Worm (Caenorhabditis elegans) whole organism, midembryonic: ENCODE measurements around the gene C44B7.7.

Source experiments
- T22C8.4 ChIP-seq: fragments of 200-800 bp; sonication (Bioruptor generic); IDR thresholded peaks from 2 replicates; pipeline ENCODE4 v1.3.6; 2022; ENCODE audit warnings: missing genetic modification characterization, missing compliant biosample characterization
- ztf-23 ChIP-seq: fragments of 200-800 bp; sonication (Bioruptor generic); IDR thresholded peaks from 2 replicates; pipeline ENCODE4 v1.3.6; 2022; ENCODE audit warnings: missing genetic modification reagents, missing genetic modification characterization, missing compliant biosample characterization

DNA sequence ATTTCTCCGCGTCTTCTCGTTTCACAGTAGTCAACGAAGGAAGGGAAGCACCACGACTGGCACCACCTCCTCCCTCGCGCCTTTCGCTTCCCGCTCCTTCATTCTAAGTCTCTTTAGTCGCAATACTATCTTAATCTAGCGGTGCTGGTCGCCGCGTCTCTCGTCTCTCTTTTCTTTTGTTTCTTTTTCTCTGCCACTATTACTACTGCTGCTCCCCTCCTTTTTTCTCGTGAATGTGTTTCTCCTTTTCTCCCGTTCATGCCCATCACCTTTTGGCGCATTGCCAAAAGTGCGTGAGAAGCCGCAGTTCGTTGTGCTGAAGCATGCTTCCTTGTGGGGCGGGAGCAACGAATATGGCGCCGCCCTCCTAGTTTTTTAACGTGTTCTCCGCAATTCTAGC lies 46.5 kb upstream of the C44B7.7 start:
- TF ChIP-seq ztf-23 (GFP tag; lab: Robert Waterston, UW) (no peak), T22C8.4 (GFP tag; lab: Robert Waterston, UW) (no peak)
